Fruit fly (Drosophila melanogaster): ENCODE measurements around the gene CG42827.

- no peak for TF ChIP-seq pan (optimal IDR thresholded peaks at IDR 0.05)
- TF ChIP-seq Sp1 (GFP tag; optimal IDR thresholded peaks at IDR 0.05) = no peak
- TF ChIP-seq usp (GFP tag; optimal IDR thresholded peaks at IDR 0.05) = no peak
- no peak for TF ChIP-seq psq (GFP tag; optimal IDR thresholded peaks at IDR 0.05)
- no peak for TF ChIP-seq br (GFP tag; optimal IDR thresholded peaks at IDR 0.05)
- no peak for TF ChIP-seq Abd-B (GFP tag; optimal IDR thresholded peaks at IDR 0.05)
- no peak for TF ChIP-seq Dfd (GFP tag; optimal IDR thresholded peaks at IDR 0.05)
- TF ChIP-seq Hr78 (GFP tag; optimal IDR thresholded peaks at IDR 0.05) = no peak
- no peak for TF ChIP-seq brk (GFP tag; optimal IDR thresholded peaks at IDR 0.05)
- no peak for TF ChIP-seq CG32264 (GFP tag; optimal IDR thresholded peaks at IDR 0.05)
- no peak for TF ChIP-seq dl (GFP tag; optimal IDR thresholded peaks at IDR 0.05; ENCODE audit: insufficient read depth in 1 of 2, partially characterized antibody in 2 of 2)
- TF ChIP-seq Myc (optimal IDR thresholded peaks at IDR 0.05) = no peak
Measured at dm6 chr3R:23336513-23336912, 36.2 kb upstream of the CG42827 start.
